Fruit fly (Drosophila melanogaster) whole organism, embryonic: Measurements from ENCODE around the gene mRpL14.

Experiments
- B-H1 ChIP-seq: fragments of 200-800 bp; sonication (Bioruptor generic); IDR thresholded peaks from 3 replicates; pipeline ENCODE4 v1.3.6; 2022; ENCODE audit warnings: missing biosample characterization, missing genetic modification characterization
- Bdp1 ChIP-seq: fragments of 200-800 bp; sonication (Bioruptor generic); optimal IDR thresholded peaks from 3 replicates; lab custom pipeline; 2016; ENCODE audit warnings: missing biosample characterization, missing genetic modification characterization
- Bteb2 ChIP-seq: fragments of 200-800 bp; sonication (Bioruptor generic); optimal IDR thresholded peaks from 2 replicates; lab custom pipeline; 2016; ENCODE audit warnings: missing biosample characterization, missing genetic modification characterization
- CG1024 ChIP-seq: fragments of 200-800 bp; sonication (Bioruptor generic); IDR thresholded peaks from 2 replicates; pipeline ENCODE4 v1.3.6; 2022; ENCODE audit warnings: missing biosample characterization, missing genetic modification characterization
- CG12155 ChIP-seq: fragments of 200-800 bp; sonication (Bioruptor generic); optimal IDR thresholded peaks from 3 replicates; lab custom pipeline; 2016; ENCODE audit warnings: missing biosample characterization, missing genetic modification characterization
- CG16815 ChIP-seq: fragments of 200-800 bp; sonication (Bioruptor generic); optimal IDR thresholded peaks from 3 replicates; lab custom pipeline; 2017; ENCODE audit warnings: missing biosample characterization, mild to moderate bottlenecking, missing genetic modification characterization
- CG17802 ChIP-seq: fragments of 200-800 bp; sonication (Bioruptor generic); optimal IDR thresholded peaks from 2 replicates; lab custom pipeline; 2018; ENCODE audit warnings: missing biosample characterization, mild to moderate bottlenecking, missing genetic modification characterization, moderate library complexity
- CG1792 ChIP-seq: fragments of 200-800 bp; sonication (Bioruptor generic); optimal IDR thresholded peaks from 2 replicates; lab custom pipeline; 2016; ENCODE audit warnings: missing biosample characterization, missing genetic modification characterization
- CG18011 ChIP-seq: fragments of 200-800 bp; sonication (Bioruptor generic); optimal IDR thresholded peaks from 2 replicates; lab custom pipeline; 2017; ENCODE audit warnings: missing biosample characterization, missing genetic modification characterization, mild to moderate bottlenecking, moderate library complexity, missing genotype
- CG18476 ChIP-seq: fragments of 200-800 bp; sonication (Bioruptor generic); optimal IDR thresholded peaks from 2 replicates; lab custom pipeline; 2016; ENCODE audit warnings: missing biosample characterization, mild to moderate bottlenecking, missing genetic modification characterization
- CG30020 ChIP-seq: fragments of 200-800 bp; optimal IDR thresholded peaks from 2 replicates; lab custom pipeline; 2019; ENCODE audit warnings: missing biosample characterization, mild to moderate bottlenecking, missing genetic modification characterization, moderate library complexity
- CG30431 ChIP-seq: fragments of 200-800 bp; sonication (Bioruptor generic); optimal IDR thresholded peaks from 2 replicates; lab custom pipeline; 2017; ENCODE audit warnings: missing biosample characterization, missing genetic modification characterization
- CG33557 ChIP-seq: fragments of 200-800 bp; sonication (Bioruptor generic); optimal IDR thresholded peaks from 2 replicates; lab custom pipeline; 2019; ENCODE audit warnings: missing biosample characterization, mild to moderate bottlenecking, missing genetic modification characterization, moderate library complexity
- CG3407 ChIP-seq: fragments of 200-800 bp; sonication (Bioruptor generic); optimal IDR thresholded peaks from 2 replicates; lab custom pipeline; 2018; ENCODE audit warnings: missing biosample characterization, mild to moderate bottlenecking, missing genetic modification characterization
- CG4730 ChIP-seq: fragments of 200-800 bp; sonication (Bioruptor generic); IDR thresholded peaks from 2 replicates; pipeline ENCODE4 v1.3.6; 2022; ENCODE audit warnings: missing biosample characterization, missing genetic modification characterization
- CG6254 ChIP-seq: fragments of 200-800 bp; sonication (Bioruptor generic); optimal IDR thresholded peaks from 3 replicates; lab custom pipeline; 2017; ENCODE audit warnings: mild to moderate bottlenecking, missing biosample characterization, missing genetic modification reagents, missing genetic modification characterization
- CG6654 ChIP-seq: fragments of 200-800 bp; sonication (Bioruptor generic); optimal IDR thresholded peaks from 2 replicates; lab custom pipeline; 2017; ENCODE audit warnings: missing biosample characterization, mild to moderate bottlenecking, missing genetic modification characterization
- Dfd ChIP-seq, 2 experiments: fragments of >200 bp; optimal IDR thresholded peaks; 2 replicates each; lab custom pipeline; 2017; ENCODE audit warnings: missing biosample characterization in 2 of 2, missing genetic modification characterization in 2 of 2
- E2f1 ChIP-seq: fragments of 200-800 bp; sonication (Bioruptor generic); IDR thresholded peaks from 2 replicates; pipeline ENCODE4 v1.3.6; 2022; ENCODE audit warnings: missing biosample characterization, missing genetic modification characterization
- HLH4C ChIP-seq: fragments of 200-800 bp; sonication (Bioruptor generic); IDR thresholded peaks from 3 replicates; pipeline ENCODE4 v1.3.6; 2022; ENCODE audit warnings: missing biosample characterization, missing genetic modification characterization; ENCODE audit not compliant: partially characterized antibody
- Hey ChIP-seq: fragments of 200-800 bp; sonication (Bioruptor generic); optimal IDR thresholded peaks from 3 replicates; lab custom pipeline; 2018; ENCODE audit warnings: missing biosample characterization, mild to moderate bottlenecking, missing genetic modification characterization
- Mrtf ChIP-seq: fragments of 200-800 bp; sonication (Bioruptor generic); IDR thresholded peaks from 3 replicates; pipeline ENCODE4 v1.3.6; 2022; ENCODE audit warnings: missing biosample characterization, missing genetic modification characterization
- Nf-YB ChIP-seq: fragments of 200-800 bp; sonication (Bioruptor generic); optimal IDR thresholded peaks from 3 replicates; lab custom pipeline; 2019; ENCODE audit warnings: missing biosample characterization, mild to moderate bottlenecking, missing genetic modification characterization, moderate library complexity
- Poxn ChIP-seq: fragments of 200-800 bp; sonication (Bioruptor generic); IDR thresholded peaks from 2 replicates; pipeline ENCODE4 v1.3.6; 2022; ENCODE audit warnings: missing biosample characterization, missing genetic modification characterization
- Rfx ChIP-seq: fragments of 200-800 bp; sonication (Bioruptor generic); IDR thresholded peaks from 2 replicates; pipeline ENCODE4 v1.3.6; 2022; ENCODE audit warnings: missing biosample characterization, missing genetic modification characterization
- Rx ChIP-seq: fragments of 200-800 bp; sonication (Bioruptor generic); IDR thresholded peaks from 2 replicates; pipeline ENCODE4 v1.3.6; 2022; ENCODE audit warnings: missing biosample characterization, missing genetic modification characterization
- Side ChIP-seq: fragments of 200-800 bp; sonication (Bioruptor generic); optimal IDR thresholded peaks from 2 replicates; lab custom pipeline; 2016; ENCODE audit warnings: missing biosample characterization, missing genetic modification characterization
- Six4 ChIP-seq: fragments of 200-800 bp; sonication (Bioruptor generic); optimal IDR thresholded peaks from 2 replicates; lab custom pipeline; 2016; ENCODE audit warnings: missing biosample characterization, missing genetic modification characterization
- Spps ChIP-seq: fragments of 200-800 bp; sonication (Bioruptor generic); optimal IDR thresholded peaks from 2 replicates; lab custom pipeline; 2018; ENCODE audit warnings: missing biosample characterization, mild to moderate bottlenecking, missing genetic modification characterization
- ara ChIP-seq: fragments of 200-800 bp; sonication (Bioruptor generic); IDR thresholded peaks from 2 replicates; pipeline ENCODE4 v1.3.6; 2022; ENCODE audit warnings: missing biosample characterization, missing genetic modification characterization
- cas ChIP-seq: fragments of 200-800 bp; sonication (Bioruptor generic); IDR thresholded peaks from 2 replicates; pipeline ENCODE4 v1.3.6; 2022; ENCODE audit warnings: missing biosample characterization, missing genetic modification characterization
- exex ChIP-seq: fragments of 200-800 bp; sonication (Bioruptor generic); optimal IDR thresholded peaks from 4 replicates; lab custom pipeline; 2018; ENCODE audit warnings: missing biosample characterization, mild to moderate bottlenecking, missing genetic modification characterization, moderate library complexity
- fd64A ChIP-seq: fragments of 200-800 bp; sonication (Bioruptor generic); optimal IDR thresholded peaks from 3 replicates; lab custom pipeline; 2018; ENCODE audit warnings: missing biosample characterization, mild to moderate bottlenecking, missing genetic modification characterization
- fd96Cb ChIP-seq: fragments of 200-800 bp; sonication (Bioruptor generic); optimal IDR thresholded peaks from 2 replicates; lab custom pipeline; 2018; ENCODE audit warnings: missing biosample characterization, mild to moderate bottlenecking, missing genetic modification characterization, moderate library complexity
- gce ChIP-seq: fragments of 200-800 bp; sonication (Bioruptor generic); IDR thresholded peaks from 3 replicates; pipeline ENCODE4 v1.3.6; 2022; ENCODE audit warnings: missing biosample characterization, missing genetic modification characterization
- gem ChIP-seq: fragments of 200-800 bp; sonication (Bioruptor generic); optimal IDR thresholded peaks from 2 replicates; lab custom pipeline; 2019; ENCODE audit warnings: missing biosample characterization, mild to moderate bottlenecking, missing genetic modification characterization, moderate library complexity
- h ChIP-seq: fragments of >200 bp; optimal IDR thresholded peaks from 2 replicates; lab custom pipeline; 2017
- jumu ChIP-seq: fragments of 200-800 bp; sonication (Bioruptor generic); optimal IDR thresholded peaks from 3 replicates; lab custom pipeline; 2016; ENCODE audit warnings: missing biosample characterization, missing genetic modification characterization
- nom ChIP-seq: fragments of 200-800 bp; sonication (Bioruptor generic); optimal IDR thresholded peaks from 2 replicates; lab custom pipeline; 2017; ENCODE audit warnings: missing biosample characterization, missing genetic modification characterization, mild to moderate bottlenecking, moderate library complexity, missing genetic modification reagents
- org-1 ChIP-seq: fragments of 200-800 bp; sonication (Bioruptor generic); optimal IDR thresholded peaks from 2 replicates; lab custom pipeline; 2017; ENCODE audit warnings: missing biosample characterization, missing genetic modification characterization
- otp ChIP-seq: fragments of 200-800 bp; sonication (Bioruptor generic); IDR thresholded peaks from 3 replicates; pipeline ENCODE4, ENCODE4 v1.3.6; 2022; ENCODE audit warnings: missing biosample characterization, missing genetic modification characterization
- pb ChIP-seq: fragments of 200-800 bp; sonication (Bioruptor generic); optimal IDR thresholded peaks from 3 replicates; lab custom pipeline; 2016; ENCODE audit warnings: missing biosample characterization, missing genetic modification characterization
- psq ChIP-seq: fragments of 200-800 bp; sonication (Bioruptor generic); optimal IDR thresholded peaks from 2 replicates; lab custom pipeline; 2017; ENCODE audit warnings: missing biosample characterization, missing genetic modification characterization
- ssp ChIP-seq: fragments of 200-800 bp; sonication (Bioruptor generic); IDR thresholded peaks from 2 replicates; pipeline ENCODE4 v1.3.6; 2022; ENCODE audit warnings: missing biosample characterization, missing genetic modification characterization
- tll ChIP-seq, 2 experiments: fragments of 200-800 bp in 1 of 2; fragments of >200 bp in 1 of 2; sonication (Bioruptor generic) in 1 of 2; optimal IDR thresholded peaks; 2 replicates each; lab custom pipeline; 2017 to 2019; ENCODE audit warnings: missing biosample characterization in 2 of 2, missing genetic modification characterization in 2 of 2, mild to moderate bottlenecking in 1 of 2, moderate library complexity in 1 of 2
- trem ChIP-seq: fragments of 200-800 bp; optimal IDR thresholded peaks from 3 replicates; lab custom pipeline; 2019; ENCODE audit warnings: missing biosample characterization, mild to moderate bottlenecking, missing genetic modification characterization, moderate library complexity
- unc-4 ChIP-seq: fragments of 200-800 bp; sonication (Bioruptor generic); IDR thresholded peaks from 2 replicates; pipeline ENCODE4 v1.3.6; 2022; ENCODE audit warnings: missing biosample characterization, missing genetic modification characterization; ENCODE audit not compliant: partially characterized antibody
- wdn ChIP-seq: fragments of 200-800 bp; sonication (Bioruptor generic); IDR thresholded peaks from 2 replicates; pipeline ENCODE4 v1.3.6; 2022; ENCODE audit warnings: missing biosample characterization, missing genetic modification characterization
- z ChIP-seq: fragments of 200-800 bp; sonication (Bioruptor generic); IDR thresholded peaks from 3 replicates; pipeline ENCODE4 v1.3.6; 2022; ENCODE audit warnings: missing biosample characterization, missing genetic modification characterization
- zen ChIP-seq: fragments of 200-800 bp; sonication (Bioruptor generic); optimal IDR thresholded peaks from 3 replicates; lab custom pipeline; 2018; ENCODE audit warnings: missing biosample characterization, mild to moderate bottlenecking, missing genetic modification characterization, moderate library complexity

Gene mRpL14

dm6 chrX:2298708-2299370 lies 45.6 kb downstream of the mRpL14 start (continued):
- TF ChIP-seq Nf-YB (GFP tag; lab: Kevin White, UChicago) (peak; percentile 75), CG17802 (tag; lab: Kevin White, UChicago) (peak; percentile 68), tll (GFP tag; optimal IDR thresholded peaks at IDR 0.05; lab: Kevin White, UChicago) (peak in 1 of 2 experiments; percentile 75), Mrtf (peak; percentile 60; the same call in 2 of the 3 replicates), fd64A (GFP tag; lab: Kevin White, UChicago) (peak; percentile 87), Rx (peak; percentile 82), CG4730 (GFP tag; lab: Robert Waterston, UW) (peak; percentile 48), ara (GFP tag; lab: Robert Waterston, UW) (peak; percentile 95), z (peak; percentile 49; the same call in 1 of the 3 replicates), exex (no peak), h (lab: Kevin White, UChicago) (no peak), Rfx (peak; percentile 50; the same call in 1 of the 2 replicates), org-1 (GFP tag; lab: Kevin White, UChicago) (peak; percentile 80), wdn (GFP tag; lab: Robert Waterston, UW) (no peak), CG18011 (GFP tag; lab: Kevin White, UChicago) (peak; percentile 16), pb (GFP tag; lab: Kevin White, UChicago) (peak; percentile 70), CG33557 (peak; percentile 78), Side (GFP tag; lab: Kevin White, UChicago) (peak; percentile 87), gem (tag; lab: Kevin White, UChicago) (peak; percentile 89), CG30020 (tag; lab: Kevin White, UChicago) (peak; percentile 56), CG16815 (GFP tag; lab: Kevin White, UChicago) (peak; percentile 53), zen (peak; percentile 89), Dfd (GFP tag; optimal IDR thresholded peaks at IDR 0.05; lab: Kevin White, UChicago) (no peak), trem (tag; lab: Kevin White, UChicago) (peak; percentile 81), CG18476 (GFP tag; lab: Kevin White, UChicago) (peak; percentile 55), CG3407 (GFP tag; lab: Kevin White, UChicago) (peak; percentile 83), CG30431 (GFP tag; lab: Kevin White, UChicago) (peak; percentile 82), cas (GFP tag; lab: Robert Waterston, UW) (no peak; the same call in 1 of the 2 replicates), psq (peak; percentile 40), ssp (GFP tag; lab: Robert Waterston, UW) (peak; percentile 51; the same call in 1 of the 2 replicates), CG12155 (peak; percentile 59), CG1024 (peak; percentile 76), Poxn (GFP tag; lab: Robert Waterston, UW) (no peak), CG6254 (peak; percentile 72), fd96Cb (peak; percentile 79), Spps (tag; lab: Kevin White, UChicago) (peak; percentile 85), Bdp1 (GFP tag; lab: Kevin White, UChicago) (peak; percentile 69), CG1792 (peak; percentile 52), HLH4C (GFP tag; lab: Robert Waterston, UW) (no peak), unc-4 (GFP tag; lab: Robert Waterston, UW) (no peak), otp (peak; percentile 93), B-H1 (GFP tag; lab: Robert Waterston, UW) (peak; percentile 60; the same call in 2 of the 3 replicates), Bteb2 (GFP tag; lab: Kevin White, UChicago) (no peak), jumu (GFP tag; lab: Kevin White, UChicago) (peak; percentile 72), nom (GFP tag; lab: Kevin White, UChicago) (peak; percentile 83), Hey (tag; lab: Kevin White, UChicago) (no peak), gce (GFP tag; lab: Robert Waterston, UW) (peak; percentile 85), Six4 (peak; percentile 76), E2f1 (GFP tag; lab: Robert Waterston, UW) (peak; percentile 72), CG6654 (GFP tag; lab: Kevin White, UChicago) (peak; percentile 16)
